Worm (Caenorhabditis elegans): ENCODE data around the gene str-124.

DNA sequence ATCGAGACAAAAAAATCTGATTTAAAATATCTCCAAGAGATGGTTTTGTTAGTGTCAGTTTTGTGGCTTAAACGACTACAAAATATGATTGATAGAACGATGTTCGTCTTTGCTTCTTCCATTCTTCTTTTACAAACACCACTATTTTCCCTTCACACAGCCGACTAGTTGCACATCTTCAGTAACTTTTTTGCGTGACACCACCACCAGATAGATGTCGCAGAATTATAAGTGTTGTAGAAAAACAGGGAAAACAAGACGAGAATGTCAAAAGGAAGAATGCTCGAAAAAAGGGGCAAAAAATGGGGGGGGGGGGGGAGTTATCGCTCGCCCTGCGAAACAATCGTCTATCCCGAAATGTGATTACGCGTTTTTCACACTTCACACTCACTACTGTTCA, 39.1 kb downstream of the str-124 start:
- no peak for TF ChIP-seq nhr-71 (tag; optimal IDR thresholded peaks at IDR 0.05)
- no peak for TF ChIP-seq lin-15B (tag; optimal IDR thresholded peaks at IDR 0.05)
- no peak for TF ChIP-seq sptf-1 (tag; optimal IDR thresholded peaks at IDR 0.05)
- TF ChIP-seq zag-1 (tag; optimal IDR thresholded peaks at IDR 0.05) = no peak
- TF ChIP-seq ama-1 (optimal IDR thresholded peaks at IDR 0.05) = no peak
- TF ChIP-seq snpc-4 (tag; optimal IDR thresholded peaks at IDR 0.05) = no peak
- TF ChIP-seq mef-2 (tag; optimal IDR thresholded peaks at IDR 0.05) = no peak

Measured in whole organism, L1 larva.